Worm (Caenorhabditis elegans): ENCODE data around the gene srbc-21.

DNA sequence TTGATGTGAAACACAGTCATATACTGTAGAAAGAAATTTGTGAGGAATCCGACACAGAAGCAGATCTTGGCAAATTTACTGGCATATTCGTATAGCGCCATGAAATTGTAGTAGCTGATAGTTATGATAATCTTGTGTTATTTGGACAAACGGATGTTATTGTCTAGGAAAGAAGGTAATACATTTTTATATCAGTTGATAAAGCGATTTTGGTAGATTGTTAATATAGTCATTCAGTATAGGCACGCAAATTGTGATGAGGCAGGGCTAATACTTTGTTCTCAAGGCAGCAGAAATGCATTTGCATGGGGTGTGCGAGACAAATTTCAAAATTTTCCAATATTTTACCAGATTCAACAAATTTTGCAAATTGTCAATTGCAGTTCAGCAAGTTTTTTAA is 9.3 kb upstream of the srbc-21 start, which contains the start of gene str-52:
- no peak for TF ChIP-seq unc-62 (GFP tag; optimal IDR thresholded peaks at IDR 0.05)
- no peak for TF ChIP-seq aly-2 (tag; optimal IDR thresholded peaks at IDR 0.05)
- no peak for TF ChIP-seq unc-39 (tag; optimal IDR thresholded peaks at IDR 0.05)
- TF ChIP-seq nhr-11 (tag; optimal IDR thresholded peaks at IDR 0.05), result no peak
- TF ChIP-seq nfya-1 (tag; optimal IDR thresholded peaks at IDR 0.05; ENCODE audit: insufficient read depth), result no peak
- no peak for TF ChIP-seq ama-1 (optimal IDR thresholded peaks at IDR 0.05)
- TF ChIP-seq ceh-82 (tag; optimal IDR thresholded peaks at IDR 0.05), result no peak
- TF ChIP-seq ztf-11 (tag; optimal IDR thresholded peaks at IDR 0.05), result no peak

Data from whole organism, L3 larva.